Worm (Caenorhabditis elegans) whole organism, late embryonic: ENCODE data around the gene T26H5.9.

Source experiments
- C08G9.2 ChIP-seq: sonication (generic microtip); optimal IDR thresholded peaks from 2 replicates; lab custom pipeline; 2016; ENCODE audit warnings: mild to moderate bottlenecking, missing genetic modification characterization, moderate library complexity, missing compliant biosample characterization
- F13H6.1 ChIP-seq: sonication (generic microtip); optimal IDR thresholded peaks from 2 replicates; lab custom pipeline; 2016; ENCODE audit warnings: missing genetic modification characterization, missing compliant biosample characterization
- K02D7.2 ChIP-seq: sonication (generic microtip); optimal IDR thresholded peaks from 2 replicates; lab custom pipeline; 2017; ENCODE audit warnings: mild to moderate bottlenecking, missing genetic modification characterization, missing compliant biosample characterization
- T23F11.4 ChIP-seq: fragments of 200-800 bp; sonication (Bioruptor generic); optimal IDR thresholded peaks from 2 replicates; lab custom pipeline; 2018; ENCODE audit warnings: mild to moderate bottlenecking, missing genetic modification characterization, missing compliant biosample characterization
- ahr-1 ChIP-seq: sonication (generic microtip); optimal IDR thresholded peaks from 2 replicates; lab custom pipeline; 2016; ENCODE audit warnings: missing genetic modification characterization, missing compliant biosample characterization
- ama-1 ChIP-seq: fragments of 150-350 bp; optimal IDR thresholded peaks from 2 replicates; lab custom pipeline; 2014
- ceh-14 ChIP-seq: sonication (generic microtip); optimal IDR thresholded peaks from 2 replicates; lab custom pipeline; 2016; ENCODE audit warnings: missing genotype, missing genetic modification characterization, missing compliant biosample characterization
- ceh-2 ChIP-seq: sonication (generic microtip); optimal IDR thresholded peaks from 2 replicates; lab custom pipeline; 2016; ENCODE audit warnings: missing genotype, missing genetic modification characterization, missing compliant biosample characterization
- ceh-30 ChIP-seq: fragments of 150-350 bp; optimal IDR thresholded peaks from 2 replicates; lab custom pipeline; 2014; ENCODE audit warnings: missing biosample characterization, missing genetic modification characterization
- ceh-6 ChIP-seq: fragments of 200-800 bp; sonication (Bioruptor generic); optimal IDR thresholded peaks from 2 replicates; lab custom pipeline; 2018; ENCODE audit warnings: mild to moderate bottlenecking, missing genetic modification characterization, missing compliant biosample characterization
- dmd-4 ChIP-seq: sonication (generic microtip); optimal IDR thresholded peaks from 2 replicates; lab custom pipeline; 2016; ENCODE audit warnings: borderline replicate concordance, missing genetic modification characterization, missing compliant biosample characterization
- dve-1 ChIP-seq: sonication (generic microtip); optimal IDR thresholded peaks from 2 replicates; lab custom pipeline; 2017; ENCODE audit warnings: antibody characterized with exemption, mild to moderate bottlenecking, missing genetic modification characterization, missing compliant biosample characterization
- elt-2 ChIP-seq: sonication (generic microtip); optimal IDR thresholded peaks from 2 replicates; lab custom pipeline; 2016; ENCODE audit warnings: missing genetic modification reagents, missing genetic modification characterization, missing compliant biosample characterization
- elt-4 ChIP-seq: sonication (generic microtip); optimal IDR thresholded peaks from 2 replicates; lab custom pipeline; 2016; ENCODE audit warnings: missing genetic modification characterization, missing compliant biosample characterization
- eyg-1 ChIP-seq: sonication (generic microtip); optimal IDR thresholded peaks from 2 replicates; lab custom pipeline; 2016; ENCODE audit warnings: missing genotype, missing genetic modification characterization, missing compliant biosample characterization
- fax-1 ChIP-seq: sonication (generic microtip); optimal IDR thresholded peaks from 2 replicates; lab custom pipeline; 2016; ENCODE audit warnings: missing genotype, missing genetic modification characterization, missing compliant biosample characterization
- fkh-10 ChIP-seq: fragments of 150-350 bp; optimal IDR thresholded peaks from 2 replicates; lab custom pipeline; 2014; ENCODE audit warnings: missing biosample characterization, missing genetic modification reagents, missing genetic modification characterization
- hlh-15 ChIP-seq: sonication (generic microtip); optimal IDR thresholded peaks from 2 replicates; lab custom pipeline; 2016; ENCODE audit warnings: missing genetic modification characterization, missing compliant biosample characterization
- hlh-30 ChIP-seq: sonication (generic microtip); optimal IDR thresholded peaks from 2 replicates; lab custom pipeline; 2017; ENCODE audit warnings: antibody characterized with exemption, missing genetic modification characterization, missing compliant biosample characterization; ENCODE audit not compliant: insufficient read depth
- hlh-6 ChIP-seq: sonication (generic microtip); optimal IDR thresholded peaks from 2 replicates; lab custom pipeline; 2016; ENCODE audit warnings: missing genotype, missing genetic modification characterization, missing compliant biosample characterization
- lin-11 ChIP-seq: fragments of 200-800 bp; sonication (Bioruptor generic); optimal IDR thresholded peaks from 2 replicates; lab custom pipeline; 2018; ENCODE audit warnings: mild to moderate bottlenecking, missing genetic modification characterization, missing compliant biosample characterization
- madf-2 ChIP-seq: sonication (generic microtip); optimal IDR thresholded peaks from 2 replicates; lab custom pipeline; 2017; ENCODE audit warnings: missing genetic modification characterization, missing compliant biosample characterization
- mec-3 ChIP-seq: sonication (generic microtip); optimal IDR thresholded peaks from 2 replicates; lab custom pipeline; 2016; ENCODE audit warnings: borderline replicate concordance, missing genetic modification characterization, missing compliant biosample characterization
- nfya-1 ChIP-seq: sonication (generic microtip); optimal IDR thresholded peaks from 2 replicates; lab custom pipeline; 2017; ENCODE audit warnings: missing genetic modification characterization, mild to moderate bottlenecking, missing compliant biosample characterization, antibody characterized with exemption, moderate library complexity
- npax-4 ChIP-seq: sonication (generic microtip); optimal IDR thresholded peaks from 2 replicates; lab custom pipeline; 2016; ENCODE audit warnings: missing genetic modification characterization, missing compliant biosample characterization
- pag-3 ChIP-seq: sonication (generic microtip); optimal IDR thresholded peaks from 2 replicates; lab custom pipeline; 2016; ENCODE audit warnings: missing compliant biosample characterization, missing genetic modification characterization, borderline replicate concordance
- pax-1 ChIP-seq: fragments of 150-350 bp; optimal IDR thresholded peaks from 2 replicates; lab custom pipeline; 2014; ENCODE audit warnings: missing biosample characterization, missing genetic modification characterization
- pha-2 ChIP-seq: sonication (generic microtip); optimal IDR thresholded peaks from 2 replicates; lab custom pipeline; 2017; ENCODE audit warnings: mild to moderate bottlenecking, missing genetic modification characterization, missing compliant biosample characterization
- pha-4 ChIP-seq: fragments of 150-350 bp; optimal IDR thresholded peaks from 2 replicates; lab custom pipeline; 2018; ENCODE audit warnings: missing biosample characterization, missing genetic modification reagents, missing genetic modification characterization
- pros-1 ChIP-seq: fragments of 150-350 bp; optimal IDR thresholded peaks from 2 replicates; lab custom pipeline; 2014; ENCODE audit warnings: missing biosample characterization, missing genetic modification reagents, missing genetic modification characterization
- sdc-2 ChIP-seq: sonication (generic microtip); optimal IDR thresholded peaks from 2 replicates; lab custom pipeline; 2016; ENCODE audit warnings: missing genotype, missing genetic modification characterization, missing compliant biosample characterization
- sox-2 ChIP-seq: fragments of 200-800 bp; sonication (Bioruptor generic); IDR thresholded peaks from 2 replicates; pipeline ENCODE4 v1.3.6; 2022; ENCODE audit warnings: missing genetic modification reagents, missing genetic modification characterization, missing compliant biosample characterization
- tbx-2 ChIP-seq: sonication (generic microtip); optimal IDR thresholded peaks from 2 replicates; lab custom pipeline; 2016; ENCODE audit warnings: missing genetic modification characterization, missing compliant biosample characterization
- tbx-7 ChIP-seq: sonication (generic microtip); optimal IDR thresholded peaks from 2 replicates; lab custom pipeline; 2016; ENCODE audit warnings: missing genotype, missing genetic modification characterization, missing compliant biosample characterization
- ttx-3 ChIP-seq: sonication (generic microtip); optimal IDR thresholded peaks from 2 replicates; lab custom pipeline; 2016; ENCODE audit warnings: missing genetic modification reagents, missing genetic modification characterization, missing compliant biosample characterization
- unc-3 ChIP-seq, 2 experiments: fragments of 200-800 bp in 1 of 2; sonication (Bioruptor generic) in 1 of 2; sonication (generic microtip) in 1 of 2; conservative IDR thresholded peaks in 1 of 2; optimal IDR thresholded peaks in 1 of 2; 2 replicates each; pipeline versions ENCODE4 v1.3.6 to Lab custom; 2016 to 2022; ENCODE audit warnings: missing compliant biosample characterization in 2 of 2, missing genetic modification characterization in 2 of 2, missing genetic modification reagents in 1 of 2
- unc-55 ChIP-seq: sonication (generic microtip); optimal IDR thresholded peaks from 2 replicates; lab custom pipeline; 2017; ENCODE audit warnings: missing biosample characterization, missing genetic modification reagents, missing genetic modification characterization

Gene T26H5.9

ce11 chrV:15448408-15448807, 3.7 kb downstream of the T26H5.9 start, which contains the start of gene T26H5.4:
Gene T26H5.4, minus strand, starts transcription at chrV:15448701.
- no peak for TF ChIP-seq fax-1
- peak; percentile 57 for TF ChIP-seq elt-2 (tag; lab: Kevin White, UChicago)

- TF ChIP-seq dve-1 (tag; lab: Kevin White, UChicago), result no peak
- no peak for TF ChIP-seq unc-55 (GFP tag; lab: Kevin White, UChicago)
- no peak for TF ChIP-seq sox-2 (GFP tag; lab: Robert Waterston, UW)
- TF ChIP-seq ttx-3 (tag; lab: Kevin White, UChicago), result no peak
- TF ChIP-seq pros-1 (tag; lab: Kevin White, UChicago), result no peak
- no peak for TF ChIP-seq dmd-4 (tag; lab: Kevin White, UChicago)
- TF ChIP-seq madf-2 (tag; lab: Kevin White, UChicago), result no peak
- TF ChIP-seq T23F11.4 (GFP tag; lab: Kevin White, UChicago), result no peak
- no peak for TF ChIP-seq nfya-1
- TF ChIP-seq tbx-2 (tag; lab: Kevin White, UChicago), result no peak
- TF ChIP-seq lin-11 (tag; lab: Kevin White, UChicago), result no peak
- TF ChIP-seq tbx-7 (tag; lab: Kevin White, UChicago), result no peak
- no peak for TF ChIP-seq mec-3
- TF ChIP-seq K02D7.2 (tag; lab: Kevin White, UChicago), result no peak
- no peak for TF ChIP-seq ceh-2 (tag; lab: Kevin White, UChicago)
- TF ChIP-seq hlh-30 (tag; lab: Kevin White, UChicago), result no peak
- TF ChIP-seq, all 69 proteins: peak for 0
Observed at ce11 chrV:15448865-15449264, 4.1 kb downstream of the T26H5.9 start, which contains the start of gene T26H5.14. Gene T26H5.14, plus strand, starts transcription at chrV:15449165.

DNA sequence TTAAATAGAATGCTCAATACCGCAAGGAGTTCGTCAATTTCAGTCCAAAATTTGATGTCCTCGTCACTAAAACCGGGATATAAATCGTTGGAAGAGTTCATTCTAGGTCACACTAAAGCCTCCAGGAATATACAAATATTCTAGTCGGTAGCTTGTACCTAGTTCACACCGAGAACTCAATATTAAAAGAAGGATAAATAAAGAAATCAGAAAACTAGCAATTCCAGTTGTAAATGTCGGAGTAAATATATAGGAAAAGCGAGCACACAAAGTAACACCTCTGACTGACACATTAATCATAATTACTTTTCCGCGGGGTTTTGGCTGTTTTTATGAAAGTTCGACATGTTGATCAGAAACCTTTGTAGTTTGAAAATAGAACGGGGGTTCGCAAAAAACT, 6.7 kb downstream of the T26H5.9 start, which contains the start of gene srw-33:
Gene srw-33, minus strand, starts transcription at position 101 of the 400 bp plus-strand sequence.
- TF ChIP-seq fax-1 (no peak), pha-2 (tag; lab: Kevin White, UChicago) (no peak), F13H6.1 (tag; lab: Kevin White, UChicago) (no peak), elt-2 (tag; lab: Kevin White, UChicago) (no peak), sdc-2 (tag; lab: Kevin White, UChicago) (no peak), ceh-30 (tag; lab: Kevin White, UChicago) (no peak), nfya-1 (no peak), hlh-15 (no peak), ceh-14 (tag; lab: Kevin White, UChicago) (no peak), pha-4 (no peak), fkh-10 (GFP tag; lab: Kevin White, UChicago) (no peak), tbx-7 (tag; lab: Kevin White, UChicago) (no peak), ceh-6 (GFP tag; lab: Kevin White, UChicago) (no peak), hlh-30 (tag; lab: Kevin White, UChicago) (no peak)

DNA sequence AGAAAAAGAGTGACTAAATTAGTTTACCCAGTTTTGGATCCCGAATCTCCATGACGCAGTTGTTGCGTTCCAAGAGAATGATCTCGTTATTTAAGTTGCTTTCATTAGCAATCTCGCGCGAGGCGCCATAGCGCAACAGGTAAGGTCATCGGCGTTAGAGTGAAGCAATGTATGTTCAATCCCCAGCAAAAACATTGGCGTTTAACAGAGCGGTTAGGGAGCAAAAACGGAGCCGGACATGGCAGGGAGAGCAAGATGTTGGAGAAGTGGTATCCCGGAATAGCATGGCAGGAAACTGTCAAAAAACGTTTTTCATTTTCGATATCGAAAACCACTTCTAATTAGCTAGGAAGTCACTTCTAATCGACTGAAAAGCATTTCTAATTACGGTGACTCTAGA, 9.6 kb downstream of the T26H5.9 start:
- TF ChIP-seq pros-1 (tag; lab: Kevin White, UChicago), result no peak
- no peak for TF ChIP-seq hlh-30 (tag; lab: Kevin White, UChicago)

DNA sequence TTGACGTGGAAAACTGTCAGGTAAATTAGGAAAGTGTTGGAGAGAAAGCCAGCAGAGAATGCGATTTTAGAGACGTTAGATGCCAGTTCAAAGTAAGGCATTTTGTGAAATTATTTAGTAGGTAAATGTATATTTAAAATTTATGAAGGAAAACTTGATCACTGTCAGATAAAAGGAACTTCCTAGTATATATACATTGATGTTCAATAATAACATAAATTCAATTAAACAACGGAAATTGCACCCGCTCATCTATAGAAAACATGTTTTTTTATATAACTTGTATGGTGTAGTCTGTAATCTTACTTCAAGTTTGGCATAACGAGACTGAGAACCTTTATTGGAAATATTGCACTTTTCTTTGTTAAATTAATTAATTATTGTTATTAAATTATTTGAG, 14.4 kb downstream of the T26H5.9 start, which contains the start of gene str-71:
Gene str-71, minus strand, starts transcription at position 101 of the 400 bp plus-strand sequence.
- TF ChIP-seq hlh-6 (tag; lab: Kevin White, UChicago), result no peak
- no peak for TF ChIP-seq madf-2 (tag; lab: Kevin White, UChicago)
- no peak for TF ChIP-seq elt-4 (tag; lab: Kevin White, UChicago)
- TF ChIP-seq C08G9.2 (tag; lab: Kevin White, UChicago), result no peak

- TF ChIP-seq unc-3 (GFP tag; conservative IDR thresholded peaks at IDR 0.05; lab: Robert Waterston, UW), result no peak
- no peak for TF ChIP-seq unc-3 (tag; optimal IDR thresholded peaks at IDR 0.05; lab: Kevin White, UChicago)
- no peak for TF ChIP-seq npax-4
- TF ChIP-seq nfya-1, result no peak
- TF ChIP-seq unc-55 (GFP tag; lab: Kevin White, UChicago), result no peak
- TF ChIP-seq fax-1, result no peak
- no peak for TF ChIP-seq ahr-1 (tag; lab: Kevin White, UChicago)
- TF ChIP-seq ama-1, result no peak
- TF ChIP-seq pag-3, result no peak
- TF ChIP-seq eyg-1 (tag; lab: Kevin White, UChicago), result no peak
- no peak for TF ChIP-seq ceh-30 (tag; lab: Kevin White, UChicago)
- no peak for TF ChIP-seq C08G9.2 (tag; lab: Kevin White, UChicago)
- no peak for TF ChIP-seq pax-1
Observed at ce11 chrV:15464402-15464801, 19.7 kb downstream of the T26H5.9 start, which contains the start of gene rocf-1. Gene rocf-1, minus strand, starts transcription at chrV:15464502.
